Worm (Caenorhabditis elegans) whole organism, mixed stage, embryonic: ENCODE data around the gene W03G11.3.

Experiments used
- M03D4.4 ChIP-seq: sonication (generic microtip); optimal IDR thresholded peaks from 2 replicates; lab custom pipeline; 2017; ENCODE audit warnings: mild to moderate bottlenecking, missing genetic modification characterization, missing compliant biosample characterization
- bed-3 ChIP-seq: fragments of 200-800 bp; sonication (Bioruptor generic); optimal IDR thresholded peaks from 3 replicates; lab custom pipeline; 2018; ENCODE audit warnings: mild to moderate bottlenecking, missing genetic modification characterization, moderate library complexity, missing compliant biosample characterization
- blmp-1 ChIP-seq: fragments of 150-350 bp; optimal IDR thresholded peaks from 2 replicates; lab custom pipeline; 2014; ENCODE audit warnings: missing biosample characterization, missing genetic modification characterization
- ceh-39 ChIP-seq: fragments of 150-350 bp; optimal IDR thresholded peaks from 2 replicates; lab custom pipeline; 2014; ENCODE audit warnings: missing biosample characterization, missing genetic modification characterization
- ceh-43 ChIP-seq: fragments of 200-800 bp; sonication (Bioruptor generic); optimal IDR thresholded peaks from 2 replicates; lab custom pipeline; 2018; ENCODE audit warnings: mild to moderate bottlenecking, missing genetic modification characterization, moderate library complexity, missing compliant biosample characterization
- ceh-83 ChIP-seq: fragments of 200-800 bp; sonication (Bioruptor generic); optimal IDR thresholded peaks from 2 replicates; lab custom pipeline; 2018; ENCODE audit warnings: mild to moderate bottlenecking, missing genetic modification characterization, missing compliant biosample characterization
- ces-1 ChIP-seq: fragments of 150-350 bp; optimal IDR thresholded peaks from 2 replicates; lab custom pipeline; 2014; ENCODE audit warnings: missing biosample characterization, missing genetic modification reagents, missing genetic modification characterization
- cnd-1 ChIP-seq: fragments of 200-800 bp; sonication (Bioruptor generic); optimal IDR thresholded peaks from 2 replicates; lab custom pipeline; 2018; ENCODE audit warnings: mild to moderate bottlenecking, missing genetic modification characterization, missing compliant biosample characterization
- drap-1 ChIP-seq: fragments of 200-800 bp; sonication (Bioruptor generic); optimal IDR thresholded peaks from 3 replicates; lab custom pipeline; 2018; ENCODE audit warnings: mild to moderate bottlenecking, missing genetic modification characterization, missing compliant biosample characterization
- elt-1 ChIP-seq: sonication (generic microtip); optimal IDR thresholded peaks from 2 replicates; lab custom pipeline; 2017; ENCODE audit warnings: missing genetic modification characterization, mild to moderate bottlenecking, missing compliant biosample characterization, antibody characterized with exemption, moderate library complexity, borderline replicate concordance; ENCODE audit not compliant: insufficient read depth
- elt-3 ChIP-seq: fragments of 150-350 bp; optimal IDR thresholded peaks from 2 replicates; lab custom pipeline; 2014; ENCODE audit warnings: missing biosample characterization, missing genetic modification characterization
- flh-1 ChIP-seq: fragments of 200-800 bp; sonication (Bioruptor generic); optimal IDR thresholded peaks from 2 replicates; lab custom pipeline; 2018; ENCODE audit warnings: mild to moderate bottlenecking, missing genetic modification characterization, moderate library complexity, missing compliant biosample characterization
- hlh-1 ChIP-seq: fragments of 150-350 bp; optimal IDR thresholded peaks from 2 replicates; lab custom pipeline; 2014; ENCODE audit warnings: missing biosample characterization, missing genetic modification reagents, missing genetic modification characterization
- lin-13 ChIP-seq: fragments of 150-350 bp; optimal IDR thresholded peaks from 2 replicates; lab custom pipeline; 2014; ENCODE audit warnings: missing biosample characterization, missing genetic modification characterization
- lin-32 ChIP-seq: fragments of 200-800 bp; sonication (Bioruptor generic); optimal IDR thresholded peaks from 2 replicates; lab custom pipeline; 2018; ENCODE audit warnings: mild to moderate bottlenecking, missing genetic modification characterization, missing compliant biosample characterization
- lsy-2 ChIP-seq: fragments of 150-350 bp; optimal IDR thresholded peaks from 2 replicates; lab custom pipeline; 2014; ENCODE audit warnings: missing biosample characterization, missing genetic modification characterization
- mab-5 ChIP-seq: fragments of 150-350 bp; optimal IDR thresholded peaks from 2 replicates; lab custom pipeline; 2014; ENCODE audit warnings: missing biosample characterization, missing genetic modification characterization
- mep-1 ChIP-seq: fragments of 150-350 bp; optimal IDR thresholded peaks from 2 replicates; lab custom pipeline; 2017; ENCODE audit warnings: missing biosample characterization, missing genetic modification reagents, missing genetic modification characterization, inconsistent platforms
- mls-2 ChIP-seq: sonication (generic microtip); optimal IDR thresholded peaks from 2 replicates; lab custom pipeline; 2016; ENCODE audit warnings: mild to moderate bottlenecking, missing genetic modification characterization, moderate library complexity, missing compliant biosample characterization
- nhr-12 ChIP-seq: fragments of 150-350 bp; optimal IDR thresholded peaks from 2 replicates; lab custom pipeline; 2014; ENCODE audit warnings: missing biosample characterization, missing genetic modification characterization
- nhr-2 ChIP-seq: fragments of 150-350 bp; optimal IDR thresholded peaks from 2 replicates; lab custom pipeline; 2014; ENCODE audit warnings: missing biosample characterization, missing genetic modification characterization
- nhr-237 ChIP-seq: fragments of 150-350 bp; optimal IDR thresholded peaks from 2 replicates; lab custom pipeline; 2014; ENCODE audit warnings: missing biosample characterization, missing genetic modification characterization
- nhr-28 ChIP-seq: fragments of 150-350 bp; optimal IDR thresholded peaks from 2 replicates; lab custom pipeline; 2014; ENCODE audit warnings: missing biosample characterization, missing genetic modification characterization
- pha-4 ChIP-seq: fragments of 150-350 bp; optimal IDR thresholded peaks from 2 replicates; lab custom pipeline; 2018; ENCODE audit warnings: missing biosample characterization, missing genetic modification reagents, missing genetic modification characterization
- sem-2 ChIP-seq: fragments of 200-800 bp; sonication (Bioruptor generic); optimal IDR thresholded peaks from 2 replicates; lab custom pipeline; 2018; ENCODE audit warnings: mild to moderate bottlenecking, missing genetic modification characterization, missing compliant biosample characterization
- snpc-4 ChIP-seq: fragments of 150-350 bp; optimal IDR thresholded peaks from 2 replicates; lab custom pipeline; 2014; ENCODE audit warnings: missing biosample characterization, missing genetic modification characterization
- sptf-1 ChIP-seq: sonication (generic microtip); optimal IDR thresholded peaks from 2 replicates; lab custom pipeline; 2017; ENCODE audit warnings: mild to moderate bottlenecking, missing genetic modification characterization, moderate library complexity, missing compliant biosample characterization
- unc-39 ChIP-seq: fragments of 150-350 bp; optimal IDR thresholded peaks from 2 replicates; lab custom pipeline; 2014; ENCODE audit warnings: missing biosample characterization, missing genetic modification characterization
- unc-62 ChIP-seq: fragments of 150-350 bp; optimal IDR thresholded peaks from 2 replicates; lab custom pipeline; 2014; ENCODE audit warnings: missing biosample characterization, missing genetic modification reagents, missing genetic modification characterization
- ztf-11 ChIP-seq: fragments of 150-350 bp; optimal IDR thresholded peaks from 2 replicates; lab custom pipeline; 2014; ENCODE audit warnings: missing biosample characterization, missing genetic modification characterization

The W03G11.3 gene

ce11 chrX:12092621-12093020 lies 11.0 kb downstream of the W03G11.3 start:
- no peak for TF ChIP-seq bed-3 (GFP tag; lab: Kevin White, UChicago)
- TF ChIP-seq lin-13 (tag; lab: Kevin White, UChicago): no peak
- no peak for TF ChIP-seq M03D4.4
- no peak for TF ChIP-seq elt-1
- no peak for TF ChIP-seq nhr-28 (tag; lab: Kevin White, UChicago)
- TF ChIP-seq nhr-12 (tag; lab: Kevin White, UChicago): no peak
- no peak for TF ChIP-seq snpc-4 (tag; lab: Kevin White, UChicago)
- TF ChIP-seq mab-5 (tag; lab: Kevin White, UChicago): no peak
- no peak for TF ChIP-seq pha-4 (tag; lab: Kevin White, UChicago)
- TF ChIP-seq nhr-2 (tag; lab: Kevin White, UChicago): peak; percentile 87
- peak; percentile 61 for TF ChIP-seq hlh-1 (tag; lab: Kevin White, UChicago)
- no peak for TF ChIP-seq nhr-237 (tag; lab: Kevin White, UChicago)
- no peak for TF ChIP-seq unc-39 (tag; lab: Kevin White, UChicago)
- no peak for TF ChIP-seq blmp-1
- no peak for TF ChIP-seq sptf-1 (tag; lab: Kevin White, UChicago)
- peak; percentile 41 for TF ChIP-seq lin-32 (GFP tag; lab: Kevin White, UChicago)
- TF ChIP-seq ztf-11 (tag; lab: Kevin White, UChicago): no peak
- no peak for TF ChIP-seq unc-62 (GFP tag; lab: Kevin White, UChicago)
- no peak for TF ChIP-seq cnd-1 (tag; lab: Kevin White, UChicago)
- TF ChIP-seq mls-2 (tag; lab: Kevin White, UChicago): no peak
- no peak for TF ChIP-seq ceh-39 (tag; lab: Kevin White, UChicago)

- TF ChIP-seq cnd-1 (tag; lab: Kevin White, UChicago) (peak; percentile 13), elt-3 (tag; lab: Kevin White, UChicago) (no peak), mls-2 (tag; lab: Kevin White, UChicago) (peak; percentile 39), sptf-1 (tag; lab: Kevin White, UChicago) (no peak)
These were observed 17.3 kb downstream of the W03G11.3 start for ce11 chrX:12086297-12086696.

ce11 chrX:12082813-12083212 lies 20.8 kb downstream of the W03G11.3 start:
- peak; percentile 94 for TF ChIP-seq ces-1
- TF ChIP-seq snpc-4 (tag; lab: Kevin White, UChicago): no peak
- no peak for TF ChIP-seq drap-1 (GFP tag; lab: Kevin White, UChicago)
- no peak for TF ChIP-seq elt-1
- no peak for TF ChIP-seq mls-2 (tag; lab: Kevin White, UChicago)
- no peak for TF ChIP-seq nhr-237 (tag; lab: Kevin White, UChicago)
- no peak for TF ChIP-seq bed-3 (GFP tag; lab: Kevin White, UChicago)

ce11 chrX:12081250-12081649 lies 22.4 kb downstream of the W03G11.3 start:
- TF ChIP-seq ceh-83 (GFP tag; lab: Kevin White, UChicago) (no peak), ceh-43 (GFP tag; lab: Kevin White, UChicago) (no peak), flh-1 (GFP tag; lab: Kevin White, UChicago) (no peak), ces-1 (peak; percentile 84)

ce11 chrX:12080581-12081162 lies 22.9 kb downstream of the W03G11.3 start:
- TF ChIP-seq blmp-1: peak; percentile 68
- no peak for TF ChIP-seq elt-1

ce11 chrX:12073764-12074163 lies 29.8 kb downstream of the W03G11.3 start, which contains the start of gene tmem-145:
tmem-145 (minus strand) TSS chrX:12073864.
- TF ChIP-seq sem-2 (GFP tag; lab: Kevin White, UChicago): no peak
- TF ChIP-seq flh-1 (GFP tag; lab: Kevin White, UChicago): no peak
- no peak for TF ChIP-seq mep-1 (tag; lab: Kevin White, UChicago)
- TF ChIP-seq nhr-12 (tag; lab: Kevin White, UChicago): no peak
- no peak for TF ChIP-seq lsy-2 (tag; lab: Kevin White, UChicago)
- TF ChIP-seq nhr-237 (tag; lab: Kevin White, UChicago): no peak
- no peak for TF ChIP-seq M03D4.4
- TF ChIP-seq ceh-43 (GFP tag; lab: Kevin White, UChicago): no peak
- TF ChIP-seq unc-39 (tag; lab: Kevin White, UChicago): no peak
- no peak for TF ChIP-seq unc-62 (GFP tag; lab: Kevin White, UChicago)
- no peak for TF ChIP-seq nhr-28 (tag; lab: Kevin White, UChicago)
